Worm (Caenorhabditis elegans) whole organism, late embryonic: Measurements from ENCODE around the gene gcl-1.
"Not testable (repeated sequence)": the region's sequence is repeated elsewhere in the genome, so short reads cannot be mapped to it uniquely, and the experiment has no call there.

Experiments
- C08G9.2 ChIP-seq: sonication (generic microtip); optimal IDR thresholded peaks from 2 replicates; lab custom pipeline; 2016; ENCODE audit warnings: mild to moderate bottlenecking, missing genetic modification characterization, moderate library complexity, missing compliant biosample characterization
- K09A11.1 ChIP-seq: sonication (generic microtip); optimal IDR thresholded peaks from 2 replicates; lab custom pipeline; 2017; ENCODE audit warnings: antibody characterized with exemption, mild to moderate bottlenecking, missing genetic modification characterization, missing compliant biosample characterization; ENCODE audit not compliant: insufficient read depth
- ahr-1 ChIP-seq: sonication (generic microtip); optimal IDR thresholded peaks from 2 replicates; lab custom pipeline; 2016; ENCODE audit warnings: missing genetic modification characterization, missing compliant biosample characterization
- ceh-18 ChIP-seq: sonication (generic microtip); optimal IDR thresholded peaks from 2 replicates; lab custom pipeline; 2016; ENCODE audit warnings: missing genetic modification characterization, missing compliant biosample characterization
- ceh-2 ChIP-seq: sonication (generic microtip); optimal IDR thresholded peaks from 2 replicates; lab custom pipeline; 2016; ENCODE audit warnings: missing genotype, missing genetic modification characterization, missing compliant biosample characterization
- ceh-30 ChIP-seq: fragments of 150-350 bp; optimal IDR thresholded peaks from 2 replicates; lab custom pipeline; 2014; ENCODE audit warnings: missing biosample characterization, missing genetic modification characterization
- ceh-31 ChIP-seq: sonication (generic microtip); optimal IDR thresholded peaks from 2 replicates; lab custom pipeline; 2016; ENCODE audit warnings: missing genetic modification characterization, missing compliant biosample characterization
- ceh-34 ChIP-seq: sonication (generic microtip); optimal IDR thresholded peaks from 2 replicates; lab custom pipeline; 2016; ENCODE audit warnings: mild to moderate bottlenecking, missing genetic modification characterization, missing compliant biosample characterization
- ceh-45 ChIP-seq: fragments of 200-800 bp; sonication (Bioruptor generic); IDR thresholded peaks from 2 replicates; pipeline ENCODE4 v1.3.6; 2022; ENCODE audit warnings: missing genetic modification reagents, missing genetic modification characterization, missing compliant biosample characterization
- ceh-9 ChIP-seq: sonication (generic microtip); optimal IDR thresholded peaks from 2 replicates; lab custom pipeline; 2016; ENCODE audit warnings: mild to moderate bottlenecking, missing genetic modification characterization, inconsistent platforms, missing compliant biosample characterization
- che-1 ChIP-seq: sonication (generic microtip); optimal IDR thresholded peaks from 2 replicates; lab custom pipeline; 2016; ENCODE audit warnings: mild to moderate bottlenecking, missing genetic modification characterization, missing compliant biosample characterization
- elt-2 ChIP-seq: sonication (generic microtip); optimal IDR thresholded peaks from 2 replicates; lab custom pipeline; 2016; ENCODE audit warnings: missing genetic modification reagents, missing genetic modification characterization, missing compliant biosample characterization
- ets-4 ChIP-seq: sonication (generic microtip); optimal IDR thresholded peaks from 2 replicates; lab custom pipeline; 2016; ENCODE audit warnings: missing genetic modification characterization, missing compliant biosample characterization
- fax-1 ChIP-seq: sonication (generic microtip); optimal IDR thresholded peaks from 2 replicates; lab custom pipeline; 2016; ENCODE audit warnings: missing genotype, missing genetic modification characterization, missing compliant biosample characterization
- fkh-10 ChIP-seq: fragments of 150-350 bp; optimal IDR thresholded peaks from 2 replicates; lab custom pipeline; 2014; ENCODE audit warnings: missing biosample characterization, missing genetic modification reagents, missing genetic modification characterization
- fkh-6 ChIP-seq: sonication (generic microtip); optimal IDR thresholded peaks from 2 replicates; lab custom pipeline; 2016; ENCODE audit warnings: missing genetic modification characterization, missing compliant biosample characterization
- gmeb-2 ChIP-seq: sonication (generic microtip); optimal IDR thresholded peaks from 2 replicates; lab custom pipeline; 2016; ENCODE audit warnings: missing genetic modification characterization, inconsistent platforms, missing compliant biosample characterization
- hlh-15 ChIP-seq: sonication (generic microtip); optimal IDR thresholded peaks from 2 replicates; lab custom pipeline; 2016; ENCODE audit warnings: missing genetic modification characterization, missing compliant biosample characterization
- hlh-6 ChIP-seq: sonication (generic microtip); optimal IDR thresholded peaks from 2 replicates; lab custom pipeline; 2016; ENCODE audit warnings: missing genotype, missing genetic modification characterization, missing compliant biosample characterization
- hlh-8 ChIP-seq: sonication (generic microtip); optimal IDR thresholded peaks from 2 replicates; lab custom pipeline; 2016; ENCODE audit warnings: missing genotype, missing genetic modification characterization, missing compliant biosample characterization
- lim-6 ChIP-seq: sonication (generic microtip); optimal IDR thresholded peaks from 2 replicates; lab custom pipeline; 2016; ENCODE audit warnings: missing genetic modification characterization, missing compliant biosample characterization
- madf-2 ChIP-seq: sonication (generic microtip); optimal IDR thresholded peaks from 2 replicates; lab custom pipeline; 2017; ENCODE audit warnings: missing genetic modification characterization, missing compliant biosample characterization
- nhr-232 ChIP-seq: sonication (generic microtip); optimal IDR thresholded peaks from 2 replicates; lab custom pipeline; 2016; ENCODE audit warnings: missing genetic modification characterization, missing compliant biosample characterization
- npax-4 ChIP-seq: sonication (generic microtip); optimal IDR thresholded peaks from 2 replicates; lab custom pipeline; 2016; ENCODE audit warnings: missing genetic modification characterization, missing compliant biosample characterization
- odd-2 ChIP-seq: sonication (generic microtip); optimal IDR thresholded peaks from 2 replicates; lab custom pipeline; 2017; ENCODE audit warnings: antibody characterized with exemption, mild to moderate bottlenecking, missing genetic modification characterization, missing compliant biosample characterization
- pat-9 ChIP-seq: fragments of 200-800 bp; sonication (Bioruptor generic); optimal IDR thresholded peaks from 2 replicates; lab custom pipeline; 2018; ENCODE audit warnings: mild to moderate bottlenecking, missing genetic modification characterization, moderate library complexity, missing compliant biosample characterization
- pax-1 ChIP-seq: fragments of 150-350 bp; optimal IDR thresholded peaks from 2 replicates; lab custom pipeline; 2014; ENCODE audit warnings: missing biosample characterization, missing genetic modification characterization
- pha-2 ChIP-seq: sonication (generic microtip); optimal IDR thresholded peaks from 2 replicates; lab custom pipeline; 2017; ENCODE audit warnings: mild to moderate bottlenecking, missing genetic modification characterization, missing compliant biosample characterization
- pqm-1 ChIP-seq: sonication (generic microtip); optimal IDR thresholded peaks from 2 replicates; lab custom pipeline; 2016; ENCODE audit warnings: missing genetic modification characterization, missing compliant biosample characterization
- pros-1 ChIP-seq: fragments of 150-350 bp; optimal IDR thresholded peaks from 2 replicates; lab custom pipeline; 2014; ENCODE audit warnings: missing biosample characterization, missing genetic modification reagents, missing genetic modification characterization
- sox-2 ChIP-seq: fragments of 200-800 bp; sonication (Bioruptor generic); IDR thresholded peaks from 2 replicates; pipeline ENCODE4 v1.3.6; 2022; ENCODE audit warnings: missing genetic modification reagents, missing genetic modification characterization, missing compliant biosample characterization
- syd-9 ChIP-seq: sonication (generic microtip); optimal IDR thresholded peaks from 2 replicates; lab custom pipeline; 2016; ENCODE audit warnings: mild to moderate bottlenecking, missing genetic modification characterization, moderate library complexity, missing compliant biosample characterization
- tbx-2 ChIP-seq: sonication (generic microtip); optimal IDR thresholded peaks from 2 replicates; lab custom pipeline; 2016; ENCODE audit warnings: missing genetic modification characterization, missing compliant biosample characterization
- tbx-7 ChIP-seq: sonication (generic microtip); optimal IDR thresholded peaks from 2 replicates; lab custom pipeline; 2016; ENCODE audit warnings: missing genotype, missing genetic modification characterization, missing compliant biosample characterization
- unc-42 ChIP-seq: sonication (generic microtip); optimal IDR thresholded peaks from 2 replicates; lab custom pipeline; 2016; ENCODE audit warnings: missing genotype, missing genetic modification characterization, missing compliant biosample characterization
- zip-5 ChIP-seq: sonication (generic microtip); optimal IDR thresholded peaks from 2 replicates; lab custom pipeline; 2016; ENCODE audit warnings: missing genetic modification characterization, missing compliant biosample characterization
- ztf-16 ChIP-seq: sonication (generic microtip); optimal IDR thresholded peaks from 2 replicates; lab custom pipeline; 2017; ENCODE audit warnings: missing genetic modification characterization, missing compliant biosample characterization

The gcl-1 gene

DNA sequence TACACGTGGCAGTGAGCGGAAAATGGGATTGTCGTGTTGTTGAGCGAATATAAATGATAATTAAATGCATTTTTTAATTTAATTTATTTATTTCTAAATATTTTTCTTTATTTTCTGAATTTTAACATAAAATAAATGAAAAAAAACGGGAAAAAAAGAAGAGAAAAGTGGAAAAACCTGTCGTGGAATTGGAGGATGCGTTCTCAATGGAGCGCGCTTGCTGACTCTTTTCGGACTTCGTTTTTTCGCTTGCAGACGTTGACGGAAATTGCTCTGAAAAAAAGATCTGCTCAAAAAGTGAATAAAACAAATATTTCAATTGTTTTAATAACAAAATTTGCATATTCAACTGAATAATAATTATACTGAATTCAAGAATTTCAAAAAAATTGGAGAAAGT, 40.8 kb upstream of the gcl-1 start:
- no peak for TF ChIP-seq tbx-2 (tag; lab: Kevin White, UChicago)
- no peak for TF ChIP-seq pros-1

DNA sequence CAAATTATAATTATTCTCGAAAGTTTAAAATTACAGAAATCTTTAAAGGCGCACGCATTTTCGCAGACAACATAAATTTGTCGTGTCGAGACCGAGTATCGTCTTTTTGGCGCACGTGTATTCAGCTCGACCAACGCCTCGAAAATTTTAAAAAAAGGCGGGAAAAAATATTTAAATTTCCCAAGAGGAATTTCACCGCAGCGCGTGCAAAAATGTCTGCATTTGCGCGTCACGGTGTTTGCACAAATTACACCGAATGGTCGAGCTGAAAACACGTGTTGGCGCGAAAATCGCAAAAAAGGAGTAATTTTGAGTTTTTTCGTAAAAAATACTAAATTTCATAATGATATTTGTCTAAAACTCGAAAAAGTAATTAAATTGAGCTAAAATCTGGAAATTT, 38.0 kb upstream of the gcl-1 start:
- TF ChIP-seq pha-2 (no peak), odd-2 (no peak), ets-4 (no peak), fkh-10 (GFP tag; lab: Kevin White, UChicago) (no peak), zip-5 (no peak), sox-2 (GFP tag; lab: Robert Waterston, UW) (no peak), ceh-9 (tag; lab: Kevin White, UChicago) (no peak), hlh-8 (tag; lab: Kevin White, UChicago) (no peak)
- TF ChIP-seq, all 69 proteins: peak for 0

DNA sequence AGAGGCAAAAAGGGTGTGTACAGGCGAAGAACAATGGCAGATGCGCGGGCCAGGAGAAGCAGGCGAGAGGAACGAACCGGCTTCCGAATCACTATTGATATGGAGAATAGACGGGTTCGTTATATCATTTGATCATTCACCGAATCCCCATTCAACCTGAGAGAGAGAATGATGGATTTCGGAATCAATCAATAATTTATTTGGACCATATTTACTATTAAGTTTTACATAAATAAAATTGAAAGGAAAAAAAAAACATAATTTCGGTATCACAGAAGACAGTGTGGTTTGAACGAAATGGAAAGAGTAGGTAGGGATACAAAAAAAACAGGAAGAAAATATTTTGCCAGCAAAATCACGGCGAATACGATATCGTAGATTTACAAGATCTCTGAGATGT, 32.6 kb upstream of the gcl-1 start, which contains the start of gene mam-3:
TSS of gene mam-3 (minus strand) at position 101 of the 400 bp plus-strand sequence.
- no peak for TF ChIP-seq C08G9.2
- TF ChIP-seq che-1 (tag; lab: Kevin White, UChicago) = no peak
- no peak for TF ChIP-seq ceh-18 (tag; lab: Kevin White, UChicago)
- TF ChIP-seq zip-5 = no peak
- no peak for TF ChIP-seq ahr-1
- no peak for TF ChIP-seq fkh-6 (tag; lab: Kevin White, UChicago)
- no peak for TF ChIP-seq nhr-232 (tag; lab: Kevin White, UChicago)

DNA sequence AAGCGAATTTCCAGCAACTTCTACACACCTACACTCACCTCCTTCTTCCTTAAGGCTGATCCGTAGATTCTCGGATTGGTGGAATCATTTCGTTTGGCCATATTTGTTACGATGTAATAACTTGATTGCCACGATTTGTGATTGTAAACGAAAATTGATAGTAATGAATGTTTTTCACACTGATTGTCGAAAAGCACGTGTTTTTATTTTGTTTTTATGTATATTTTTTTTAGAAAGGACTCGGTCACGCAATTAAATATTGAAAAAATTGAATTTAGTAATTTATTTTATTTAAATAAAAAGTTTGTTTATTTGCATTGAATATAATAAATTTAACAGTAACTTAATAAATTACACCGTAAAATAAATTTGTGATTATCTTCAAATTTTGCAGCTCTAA, 21.2 kb upstream of the gcl-1 start, which contains the start of gene K09B11.5:
TSS of gene K09B11.5 (minus strand) at position 101 of the 400 bp plus-strand sequence.
- not testable (repeated sequence) for TF ChIP-seq ceh-34, ceh-31, ceh-30 (tag; lab: Kevin White, UChicago)
- TF ChIP-seq, all 69 proteins: peak for 0; not testable (repeated sequence) for 69

DNA sequence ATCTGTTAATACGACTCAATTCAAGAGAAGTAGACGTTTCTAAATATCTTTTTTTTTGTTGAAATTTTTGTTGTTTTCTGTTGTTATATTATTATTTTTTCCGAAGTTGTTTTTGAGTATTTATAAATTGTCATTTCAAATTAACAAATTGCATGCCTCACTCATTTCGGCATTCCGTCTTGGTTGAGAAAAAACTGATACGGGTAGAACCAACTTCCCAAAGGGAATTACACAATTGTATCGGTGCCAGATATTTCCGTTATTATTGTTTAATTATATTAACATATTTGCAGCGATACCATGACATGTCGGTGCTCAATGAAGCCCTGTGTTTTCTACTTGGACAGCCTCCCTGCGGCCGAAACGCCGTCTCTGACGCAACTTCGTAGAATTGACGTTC, 16.5 kb upstream of the gcl-1 start, which contains the start of gene K09B11.4:
TSS of gene K09B11.4 (plus strand) at position 301 of the 400 bp plus-strand sequence.
- no peak for TF ChIP-seq pat-9 (tag; lab: Kevin White, UChicago)
- TF ChIP-seq lim-6 = no peak
- TF ChIP-seq pax-1 (tag; lab: Kevin White, UChicago) = no peak
- TF ChIP-seq ets-4 = no peak
- TF ChIP-seq syd-9 (tag; lab: Kevin White, UChicago) = no peak
- no peak for TF ChIP-seq tbx-7 (tag; lab: Kevin White, UChicago)
- TF ChIP-seq K09A11.1 (tag; lab: Kevin White, UChicago) = no peak
- TF ChIP-seq, all 69 proteins: peak for 0

DNA sequence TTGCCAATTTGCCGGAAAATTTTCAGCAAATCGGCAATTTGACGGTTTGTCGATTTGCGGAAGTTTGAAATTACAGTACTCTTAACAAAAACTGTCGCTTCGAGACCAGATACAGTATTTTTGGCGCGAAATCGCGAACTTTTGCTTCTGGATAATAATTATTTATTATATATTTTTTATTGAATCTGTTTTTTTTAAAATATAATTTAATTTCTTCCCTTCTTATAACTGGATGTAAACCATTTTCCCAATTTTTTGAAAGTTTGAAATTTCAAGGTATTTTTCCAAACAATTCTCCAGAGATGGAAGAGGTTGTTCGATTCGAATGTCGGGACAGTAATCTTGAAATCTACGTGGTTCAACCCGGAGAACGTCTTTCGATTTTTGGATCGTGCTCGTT, 9.5 kb upstream of the gcl-1 start, which contains the start of gene nol-9:
TSS of gene nol-9 (plus strand) at position 301 of the 400 bp plus-strand sequence.
- no peak for TF ChIP-seq hlh-15 (tag; lab: Kevin White, UChicago)

DNA sequence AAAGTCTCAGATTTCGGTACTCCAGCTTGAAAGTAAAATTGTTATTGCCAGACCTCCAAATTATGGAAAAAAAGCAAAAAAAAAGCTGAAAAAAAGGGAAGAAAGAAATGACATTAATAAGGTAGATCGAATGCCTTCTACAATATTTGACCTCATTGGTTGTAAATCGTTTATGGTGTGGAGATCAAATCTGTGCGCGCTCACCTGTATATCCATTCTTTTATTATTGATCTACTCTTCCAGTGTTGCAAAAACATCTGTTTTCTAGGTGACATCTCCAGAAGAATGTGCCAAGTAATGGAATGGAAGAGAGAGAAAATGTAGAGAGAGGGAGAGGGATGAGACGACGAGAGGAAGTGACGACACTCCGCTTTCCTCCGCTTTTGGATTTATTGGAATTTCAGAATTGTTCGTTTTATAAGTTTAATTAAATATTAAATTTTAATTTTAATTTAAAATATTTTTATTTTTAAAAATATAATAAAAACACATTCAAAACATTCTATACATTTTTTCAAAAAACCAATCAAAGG, 3.1 kb upstream of the gcl-1 start, which contains the start of the genes pik-1 and aptf-2:
TSS of gene pik-1 (plus strand) at position 303 of the 533 bp plus-strand sequence.
TSS of gene aptf-2 (minus strand) at position 313 of the 533 bp plus-strand sequence.
- TF ChIP-seq ztf-16 (tag; lab: Kevin White, UChicago) (no peak), gmeb-2 (tag; lab: Kevin White, UChicago) (no peak), ceh-31 (tag; lab: Kevin White, UChicago) (no peak), pax-1 (tag; lab: Kevin White, UChicago) (no peak), pqm-1 (tag; lab: Kevin White, UChicago) (no peak), fax-1 (tag; lab: Kevin White, UChicago) (no peak), madf-2 (tag; lab: Kevin White, UChicago) (no peak), unc-42 (tag; lab: Kevin White, UChicago) (no peak), npax-4 (tag; lab: Kevin White, UChicago) (no peak), ceh-2 (tag; lab: Kevin White, UChicago) (no peak), pat-9 (tag; lab: Kevin White, UChicago) (no peak), ceh-45 (GFP tag; lab: Robert Waterston, UW) (no peak), hlh-6 (tag; lab: Kevin White, UChicago) (no peak), fkh-6 (tag; lab: Kevin White, UChicago) (no peak), nhr-232 (tag; lab: Kevin White, UChicago) (no peak), C08G9.2 (no peak), elt-2 (tag; lab: Kevin White, UChicago) (no peak)
